Worm (Caenorhabditis elegans) whole organism, dauer: Measurements from ENCODE around the gene T22G5.1.

Source experiments
- unc-62 ChIP-seq: sonication (generic microtip); optimal IDR thresholded peaks from 2 replicates; lab custom pipeline; 2017; ENCODE audit warnings: missing biosample characterization, missing genetic modification reagents, missing genetic modification characterization

Gene T22G5.1

DNA sequence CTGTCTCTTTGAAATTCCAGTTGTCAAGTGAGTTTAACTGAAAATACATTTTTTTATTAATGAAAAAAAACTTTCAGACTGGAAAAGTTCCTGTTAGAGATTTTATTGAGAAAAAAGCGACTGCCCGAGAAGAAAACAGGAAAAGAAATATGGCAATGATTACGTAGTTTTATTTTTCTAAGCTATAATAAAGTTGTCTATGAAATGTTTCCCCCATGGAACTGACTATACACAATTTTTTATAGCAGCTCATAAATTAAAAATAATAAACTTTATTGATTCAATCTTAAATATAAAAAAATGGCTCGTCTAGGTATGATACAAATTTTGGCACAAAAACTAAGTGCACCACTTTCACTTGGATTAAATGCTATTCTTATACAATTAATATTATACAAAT, 25.9 kb downstream of the T22G5.1 start, which contains the start of gene C06B3.1:
Gene C06B3.1 (plus strand): TSS at position 301 of the 400 bp plus-strand sequence.
- no peak for TF ChIP-seq unc-62

DNA sequence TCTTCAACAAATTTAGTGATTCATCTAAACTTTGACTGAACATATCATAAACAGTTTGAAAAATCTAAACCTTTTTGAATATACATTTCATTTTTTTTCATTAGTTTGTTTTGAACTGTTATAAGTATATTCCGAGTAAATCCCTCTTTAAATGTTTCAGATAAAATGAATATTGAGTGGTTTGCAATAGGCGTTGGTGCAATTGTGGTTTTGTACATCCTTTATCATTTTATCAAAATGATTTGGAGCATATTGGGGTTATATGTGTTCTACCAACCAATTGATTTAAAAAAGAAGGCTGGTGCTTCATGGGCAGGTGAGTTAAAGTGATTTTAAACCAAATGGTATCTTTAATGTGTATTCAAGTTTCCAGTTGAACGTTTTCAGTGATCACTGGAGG, 27.8 kb downstream of the T22G5.1 start, which contains the start of gene stdh-3:
Gene stdh-3 (plus strand): TSS at position 166 of the 400 bp plus-strand sequence.
- TF ChIP-seq unc-62, result no peak

DNA sequence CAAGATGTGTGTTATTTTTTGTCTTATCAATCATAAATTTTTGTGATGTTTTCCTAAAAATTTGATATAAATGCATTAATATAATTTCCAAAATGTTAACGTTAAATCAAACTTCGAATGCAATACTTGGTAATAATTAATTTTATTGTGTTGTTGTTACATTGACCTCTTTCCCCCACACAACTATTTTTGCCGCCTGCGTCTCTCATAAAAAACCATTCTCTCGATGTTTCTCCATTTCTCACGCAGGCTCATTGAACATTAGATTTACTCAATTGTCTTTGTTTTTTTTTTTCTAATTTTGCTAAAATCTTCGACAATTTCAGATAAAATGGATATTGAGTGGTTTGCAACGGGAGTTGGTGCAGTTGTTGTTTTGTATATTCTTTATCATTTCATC, 29.5 kb downstream of the T22G5.1 start, which contains the start of gene stdh-1:
Gene stdh-1 (plus strand): TSS at position 327 of the 400 bp plus-strand sequence.
- no peak for TF ChIP-seq unc-62

DNA sequence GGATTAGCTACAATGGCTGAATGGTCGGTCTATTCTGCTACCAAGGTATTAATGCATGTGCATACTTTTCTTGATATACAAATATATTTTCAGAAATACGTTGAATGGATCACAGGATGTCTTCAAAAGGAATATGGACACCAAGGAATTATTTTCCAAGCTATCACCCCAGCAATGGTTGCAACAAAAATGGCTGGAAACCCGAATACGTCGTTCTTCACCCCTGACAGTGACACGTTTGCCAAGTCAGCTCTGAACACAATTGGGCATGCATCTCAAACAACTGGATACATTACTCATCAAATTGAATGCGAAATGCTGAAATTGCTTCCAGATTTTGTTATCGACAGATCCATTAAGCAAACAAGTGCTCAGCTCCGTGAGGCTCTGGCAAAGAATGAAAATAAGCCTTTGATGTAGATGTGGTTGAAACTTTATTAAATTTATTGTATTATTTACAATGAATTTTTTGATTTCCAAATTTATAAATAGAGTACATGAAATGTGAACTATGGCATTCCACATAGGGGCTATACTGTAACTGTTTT, 31.0 kb downstream of the T22G5.1 start:
- no peak for TF ChIP-seq unc-62

DNA sequence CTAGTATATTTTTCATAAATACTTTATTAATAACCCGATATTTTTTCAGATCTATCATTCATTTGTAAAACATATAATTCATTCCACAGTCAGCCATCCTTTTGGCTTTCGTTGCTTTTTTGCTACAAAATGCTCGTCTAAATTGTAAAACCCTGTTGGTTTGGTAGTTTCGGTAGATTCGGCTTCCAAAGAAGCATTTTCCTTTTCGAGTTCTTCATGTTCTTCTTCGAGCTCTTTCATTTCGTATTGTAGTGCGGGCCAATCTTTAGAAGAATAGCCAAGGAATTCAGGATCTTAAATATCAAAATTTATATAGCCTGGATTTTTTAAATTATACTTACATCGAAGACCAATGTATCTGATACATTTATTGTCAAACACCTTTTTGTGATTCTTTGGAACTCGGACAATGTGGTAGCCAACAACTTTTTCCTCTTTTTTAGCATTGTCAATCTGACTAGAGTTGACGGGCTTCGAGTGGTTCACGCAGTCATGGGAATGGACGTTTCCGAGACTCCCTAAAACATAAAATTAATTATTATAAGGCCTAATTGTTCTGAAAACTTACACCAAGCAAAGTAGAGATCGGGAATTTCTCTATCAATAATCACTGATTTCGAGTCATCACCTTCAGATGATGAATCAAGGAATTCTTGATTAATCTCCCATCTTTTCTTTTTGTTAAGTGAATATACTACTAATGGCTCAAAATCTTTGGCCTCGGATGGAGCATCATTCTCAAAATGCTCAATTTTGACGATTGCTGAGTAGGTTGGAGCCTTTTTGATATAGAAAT, 31.7 kb downstream of the T22G5.1 start:
- TF ChIP-seq unc-62, result no peak

DNA sequence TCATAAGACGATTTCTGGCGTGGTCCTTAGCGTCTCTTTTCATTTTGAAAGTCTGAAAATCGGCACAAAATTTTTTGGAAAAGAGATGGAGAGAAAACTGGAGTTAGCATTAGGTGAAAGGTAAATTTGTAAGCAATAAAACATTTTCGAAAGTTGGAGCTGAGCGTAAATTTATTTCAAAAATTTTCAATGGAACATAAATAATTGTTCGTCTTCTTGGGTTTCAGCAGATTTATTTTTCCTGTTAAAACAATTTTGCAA, 32.2 kb downstream of the T22G5.1 start, which contains the start of gene C06B3.6:
Gene C06B3.6 (minus strand): TSS at position 52 of the 261 bp plus-strand sequence.
- no peak for TF ChIP-seq unc-62

DNA sequence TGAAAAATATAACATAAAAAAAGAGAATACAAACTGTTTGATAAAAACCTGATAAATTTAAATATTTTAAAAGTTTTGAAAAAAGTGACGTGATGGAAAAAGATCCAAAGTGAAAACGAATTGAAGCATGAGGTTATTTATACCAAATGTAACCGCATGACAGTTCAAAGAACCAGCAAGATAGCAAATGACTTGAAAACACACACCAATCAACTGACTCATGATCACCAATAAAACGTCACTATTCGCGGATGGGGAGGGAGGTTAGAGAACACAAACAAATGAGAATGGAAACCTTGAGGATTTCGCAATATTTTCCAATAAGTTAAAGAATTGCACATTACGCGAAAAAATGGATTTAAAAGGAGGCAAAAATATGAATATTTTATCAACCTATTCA, 32.8 kb downstream of the T22G5.1 start, which contains the start of gene C06B3.7:
Gene C06B3.7 (plus strand): TSS at position 287 of the 400 bp plus-strand sequence.
- no peak for TF ChIP-seq unc-62

DNA sequence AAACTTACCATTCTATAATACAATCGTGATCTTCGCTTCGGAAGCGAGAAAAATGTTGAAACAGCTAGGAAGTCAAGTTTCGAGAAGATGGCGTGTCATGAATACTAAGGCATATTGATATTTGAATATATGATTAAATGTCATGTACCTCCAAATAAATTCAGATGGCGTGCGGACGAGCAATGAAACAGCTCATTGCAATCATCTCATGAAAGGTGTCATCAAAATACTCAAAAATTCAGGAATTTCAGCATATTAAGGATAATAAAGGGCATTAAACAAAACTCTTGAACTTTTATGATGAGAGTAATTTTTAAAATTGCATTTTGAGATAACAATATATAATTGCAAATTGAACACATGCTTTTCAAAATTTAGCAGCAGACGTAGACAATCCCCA, 38.8 kb downstream of the T22G5.1 start, which contains the start of gene gcy-32:
Gene gcy-32 (minus strand): TSS at position 101 of the 400 bp plus-strand sequence.
- no peak for TF ChIP-seq unc-62

DNA sequence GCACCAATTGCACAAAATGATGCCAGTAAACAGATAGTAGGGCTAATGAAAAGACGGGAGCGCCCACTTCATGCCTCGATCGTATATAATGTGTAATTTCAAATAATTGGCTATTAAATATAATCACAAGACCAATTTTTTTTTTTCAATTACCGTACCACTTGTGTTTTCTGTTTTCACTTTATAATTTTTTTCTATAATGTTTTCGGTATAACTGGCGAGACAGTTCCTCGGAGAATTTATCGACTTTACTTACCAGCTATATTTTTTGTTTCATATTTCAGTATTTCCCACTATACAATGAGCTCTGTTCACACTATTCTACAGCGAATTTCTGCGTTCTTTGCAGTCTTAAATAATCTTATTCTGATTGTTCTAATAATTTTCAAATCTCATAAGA, 39.6 kb downstream of the T22G5.1 start, which contains the start of gene str-252:
Gene str-252 (plus strand): TSS at position 301 of the 400 bp plus-strand sequence.
- no peak for TF ChIP-seq unc-62

DNA sequence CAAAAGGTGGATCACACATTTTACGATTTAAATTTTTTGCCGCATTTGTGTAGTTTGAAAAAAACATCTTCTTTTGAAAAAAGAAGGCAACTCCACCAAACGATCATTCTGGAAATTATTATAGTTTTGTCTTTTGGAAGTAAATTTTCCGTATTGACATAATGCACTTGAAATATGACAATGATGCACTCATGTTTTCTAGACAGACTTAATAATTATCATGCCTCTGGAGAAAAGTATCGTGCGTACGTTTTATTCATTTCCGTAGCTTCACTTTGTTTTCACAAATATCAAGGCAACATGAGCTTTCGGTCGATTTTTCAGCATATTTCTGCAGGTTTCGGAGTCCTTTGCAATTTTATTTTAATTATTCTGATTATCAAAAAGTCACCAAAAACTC, 41.7 kb downstream of the T22G5.1 start, which contains the start of gene str-250:
Gene str-250 (plus strand): TSS at position 301 of the 400 bp plus-strand sequence.
- TF ChIP-seq unc-62, result no peak

DNA sequence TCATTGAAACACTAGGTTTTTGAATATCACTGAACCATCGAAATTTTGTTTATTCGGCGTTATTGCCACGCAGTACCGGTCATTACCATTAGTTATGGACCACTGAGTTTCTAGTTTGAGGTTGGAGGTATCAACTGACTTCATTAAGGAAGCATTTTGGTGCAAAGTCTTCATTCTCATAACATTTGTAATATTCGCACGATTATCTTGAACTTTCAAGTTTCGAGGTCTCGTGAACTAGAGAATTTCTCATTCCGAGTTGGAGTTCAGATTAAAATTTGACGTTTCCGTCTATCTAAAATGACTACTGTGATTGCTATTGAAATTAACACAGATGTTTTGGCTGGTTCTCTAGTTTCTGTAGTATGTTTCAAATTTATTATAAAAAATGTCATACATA, 44.1 kb downstream of the T22G5.1 start, which contains the start of gene srx-42:
Gene srx-42 (plus strand): TSS at position 301 of the 400 bp plus-strand sequence.
- TF ChIP-seq unc-62, result no peak

DNA sequence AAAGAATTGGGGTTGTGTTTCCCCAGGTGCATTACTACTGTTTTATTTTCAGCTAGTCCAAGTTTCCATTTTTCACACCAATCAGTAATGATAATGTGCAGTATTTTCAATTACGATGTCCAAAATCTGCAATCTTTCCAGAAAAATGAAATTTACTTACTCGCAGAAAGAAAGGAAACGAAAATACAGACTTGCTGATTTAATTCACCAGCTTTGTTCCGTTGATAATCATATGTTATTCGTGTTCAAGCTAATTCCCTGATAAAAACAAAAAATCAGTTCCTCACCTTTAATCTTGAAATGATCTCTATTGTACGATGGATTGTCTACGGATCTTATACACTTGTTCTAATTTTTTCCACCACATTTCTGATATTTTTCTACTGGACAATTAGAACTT, 47.2 kb downstream of the T22G5.1 start, which contains the start of gene srxa-11:
Gene srxa-11 (plus strand): TSS at position 301 of the 400 bp plus-strand sequence.
- TF ChIP-seq unc-62, result no peak

DNA sequence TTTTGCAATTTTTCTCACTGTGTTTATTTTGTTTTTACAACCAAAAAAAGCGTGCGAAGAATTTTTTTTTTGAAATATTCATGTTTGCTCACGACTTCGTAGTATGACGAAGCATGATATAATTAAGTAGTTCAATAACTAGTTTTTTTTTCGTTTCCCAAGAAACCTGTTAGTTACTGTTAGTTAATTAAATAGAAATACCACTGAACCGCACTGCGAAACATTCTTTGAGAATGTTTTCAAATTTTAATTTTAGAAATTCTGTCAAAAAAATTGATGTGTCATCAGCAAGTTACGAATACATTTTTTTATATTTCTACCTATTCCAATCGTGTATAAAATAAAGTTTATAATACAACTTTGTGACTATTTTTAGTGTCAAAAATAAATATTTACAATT, 49.8 kb downstream of the T22G5.1 start, which contains the start of gene srxa-12:
Gene srxa-12 (plus strand): TSS at position 301 of the 400 bp plus-strand sequence.
- no peak for TF ChIP-seq unc-62
